Worm (Caenorhabditis elegans): ENCODE measurements around the gene clec-261.

The clec-261 gene

DNA sequence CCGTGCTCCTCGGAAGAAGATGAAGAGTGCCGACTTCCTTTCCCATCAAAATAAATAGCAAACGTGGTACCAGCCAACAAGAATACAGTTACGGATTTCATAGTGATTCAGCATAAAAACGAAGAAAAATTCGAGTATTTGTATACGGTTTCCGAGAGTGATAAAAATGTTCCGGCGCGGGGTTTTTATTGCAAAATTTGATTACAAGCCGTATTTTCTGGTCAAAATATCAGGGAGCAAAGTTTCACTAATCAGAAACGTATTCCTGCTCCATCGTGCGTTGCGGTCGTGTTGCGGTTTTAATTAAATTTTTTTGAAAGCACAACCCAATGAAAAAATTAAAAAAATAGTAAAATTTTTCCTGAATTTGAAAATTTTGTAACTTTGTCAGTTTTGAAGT, at the start of gene clec-261:
clec-261 (minus strand) TSS at position 101 of the 400 bp plus-strand sequence.
- no peak for TF ChIP-seq hlh-6 (tag; optimal IDR thresholded peaks at IDR 0.05)
- TF ChIP-seq ahr-1 (tag; optimal IDR thresholded peaks at IDR 0.05): no peak
- no peak for TF ChIP-seq unc-42 (tag; optimal IDR thresholded peaks at IDR 0.05)
- no peak for TF ChIP-seq ceh-18 (tag; optimal IDR thresholded peaks at IDR 0.05)
- no peak for TF ChIP-seq K09A11.1 (tag; optimal IDR thresholded peaks at IDR 0.05; ENCODE audit: insufficient read depth)
- no peak for TF ChIP-seq unc-3 (GFP tag; conservative IDR thresholded peaks at IDR 0.05)
- TF ChIP-seq unc-3 (tag; optimal IDR thresholded peaks at IDR 0.05): no peak
- no peak for TF ChIP-seq pha-2 (tag; optimal IDR thresholded peaks at IDR 0.05)
- no peak for TF ChIP-seq fkh-10 (GFP tag; optimal IDR thresholded peaks at IDR 0.05)

DNA sequence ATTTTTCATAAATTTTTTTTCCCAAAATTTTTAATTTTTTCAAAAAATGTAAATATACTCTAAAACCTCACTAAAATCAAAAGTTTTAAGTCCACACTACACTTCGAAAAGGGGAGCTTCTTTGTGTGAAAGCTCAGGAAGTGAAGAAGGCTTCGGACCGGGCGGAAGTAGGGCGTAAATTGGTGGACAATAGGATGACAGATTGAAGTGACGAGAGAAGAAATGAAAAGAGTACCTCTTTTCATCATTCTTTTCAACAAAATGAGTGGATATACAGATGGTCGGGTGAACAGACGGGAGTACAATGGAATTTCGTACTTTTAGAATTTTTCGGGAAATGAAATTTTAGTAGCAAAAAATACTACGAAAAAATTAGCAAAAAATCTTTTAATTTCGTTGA, 44.6 kb upstream of the clec-261 start:
- TF ChIP-seq nhr-232 (tag; optimal IDR thresholded peaks at IDR 0.05) (no peak), unc-42 (tag; optimal IDR thresholded peaks at IDR 0.05) (peak; percentile 45)

DNA sequence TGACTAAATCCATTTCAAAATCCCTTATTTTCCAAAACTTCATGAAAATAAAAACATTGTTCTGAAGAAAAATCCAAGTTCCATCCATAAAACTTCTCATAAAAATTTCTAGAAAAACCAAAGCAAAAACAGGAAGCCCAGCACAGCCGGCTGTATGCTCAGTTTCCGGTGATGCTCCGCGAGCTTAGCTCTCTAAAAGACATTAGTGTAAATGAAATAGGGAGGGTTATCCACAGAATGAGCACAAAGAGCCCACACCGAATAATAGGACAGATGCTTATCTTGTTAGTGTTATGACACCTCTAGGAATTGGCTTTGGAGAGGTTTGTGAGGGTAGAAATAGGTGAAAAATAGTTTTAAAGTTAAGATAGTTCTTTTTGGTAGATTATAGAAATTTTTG, 43.7 kb upstream of the clec-261 start:
- no peak for TF ChIP-seq fkh-10 (GFP tag; optimal IDR thresholded peaks at IDR 0.05)
- no peak for TF ChIP-seq sdc-2 (tag; optimal IDR thresholded peaks at IDR 0.05)
- peak; percentile 38 for TF ChIP-seq unc-42 (tag; optimal IDR thresholded peaks at IDR 0.05)
- no peak for TF ChIP-seq odd-2 (tag; optimal IDR thresholded peaks at IDR 0.05)

DNA sequence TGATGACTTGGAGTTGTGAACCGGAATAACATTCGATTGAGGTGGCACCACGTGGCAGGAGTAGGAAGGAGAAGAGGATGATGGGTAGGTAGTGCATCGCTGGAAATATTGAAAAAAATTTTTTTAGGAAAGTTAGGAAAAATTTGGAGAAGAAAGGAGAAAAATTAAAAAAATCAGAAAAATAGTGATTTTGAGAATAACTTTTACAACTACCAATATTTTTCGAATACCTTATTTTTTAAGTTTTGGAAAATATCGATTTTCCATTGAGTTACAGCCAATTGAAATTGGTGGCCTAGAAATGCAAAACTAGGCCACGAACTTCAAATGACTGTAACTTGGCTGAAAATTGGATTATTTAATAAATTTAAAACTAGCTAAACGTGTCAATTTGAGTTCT, 41.0 kb upstream of the clec-261 start, which contains the start of gene Y38H6A.5:
Y38H6A.5 (minus strand) TSS at position 101 of the 400 bp plus-strand sequence.
- TF ChIP-seq tbx-7 (tag; optimal IDR thresholded peaks at IDR 0.05): no peak
- TF ChIP-seq eyg-1 (tag; optimal IDR thresholded peaks at IDR 0.05): no peak
- TF ChIP-seq K09A11.1 (tag; optimal IDR thresholded peaks at IDR 0.05; ENCODE audit: insufficient read depth): no peak
- TF ChIP-seq sdc-2 (tag; optimal IDR thresholded peaks at IDR 0.05): no peak
- no peak for TF ChIP-seq T23F11.4 (GFP tag; optimal IDR thresholded peaks at IDR 0.05)
- TF ChIP-seq fkh-6 (tag; optimal IDR thresholded peaks at IDR 0.05): no peak
- no peak for TF ChIP-seq odd-2 (tag; optimal IDR thresholded peaks at IDR 0.05)
- no peak for TF ChIP-seq ceh-31 (tag; optimal IDR thresholded peaks at IDR 0.05)
- TF ChIP-seq rnt-1 (tag; optimal IDR thresholded peaks at IDR 0.05): no peak
- no peak for TF ChIP-seq ama-1 (optimal IDR thresholded peaks at IDR 0.05)
- TF ChIP-seq ceh-14 (tag; optimal IDR thresholded peaks at IDR 0.05): no peak
- no peak for TF ChIP-seq ceh-6 (GFP tag; optimal IDR thresholded peaks at IDR 0.05)
- no peak for TF ChIP-seq ceh-2 (tag; optimal IDR thresholded peaks at IDR 0.05)

DNA sequence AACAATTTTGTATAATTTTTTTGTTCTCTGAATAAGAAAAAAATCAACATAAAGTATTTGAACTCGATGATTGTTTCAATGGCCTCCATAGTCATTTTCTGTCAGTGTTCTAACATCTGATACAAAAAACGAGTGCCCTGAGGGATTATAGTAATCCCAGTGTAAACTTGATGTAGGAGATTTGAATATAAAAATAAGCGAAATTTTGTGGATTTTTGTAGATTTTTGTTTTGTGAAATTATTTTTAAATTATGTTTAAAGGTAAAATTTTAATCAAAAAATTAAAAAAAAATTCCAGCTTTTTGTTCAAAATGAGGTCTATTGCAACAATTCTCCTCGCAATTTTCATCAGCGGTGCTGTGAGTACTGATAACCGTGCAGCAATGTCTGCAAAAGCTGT, 31.1 kb upstream of the clec-261 start, which contains the start of gene Y38H6A.1:
Y38H6A.1 (plus strand) TSS at position 301 of the 400 bp plus-strand sequence.
- TF ChIP-seq ceh-24 (tag; optimal IDR thresholded peaks at IDR 0.05): no peak
- no peak for TF ChIP-seq ztf-16 (tag; optimal IDR thresholded peaks at IDR 0.05)
- TF ChIP-seq C38D4.7 (GFP tag; optimal IDR thresholded peaks at IDR 0.05): no peak
- TF ChIP-seq sox-4 (tag; optimal IDR thresholded peaks at IDR 0.05): no peak
- no peak for TF ChIP-seq dmd-4 (tag; optimal IDR thresholded peaks at IDR 0.05; ENCODE audit: borderline replicate concordance)
- TF ChIP-seq ttx-3 (tag; optimal IDR thresholded peaks at IDR 0.05): no peak
- no peak for TF ChIP-seq ceh-34 (tag; optimal IDR thresholded peaks at IDR 0.05)

DNA sequence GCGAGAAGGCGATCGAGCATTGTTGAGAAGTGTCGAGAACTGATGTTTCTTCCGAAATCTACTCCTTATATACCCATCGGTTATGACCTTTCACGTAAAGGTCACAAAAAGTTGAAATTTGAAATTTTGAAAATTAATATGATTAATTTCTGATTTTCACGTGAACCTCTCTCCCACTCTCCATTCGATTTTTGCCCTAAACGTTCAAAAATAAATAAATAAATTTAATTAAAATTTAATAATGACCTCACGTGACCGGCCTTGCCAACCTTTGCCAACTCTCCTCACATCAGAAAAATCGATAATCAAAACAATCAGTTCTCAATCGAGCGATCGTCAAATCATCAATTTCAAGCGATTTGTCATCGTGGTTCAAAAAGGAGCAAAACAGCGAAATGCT, 23.2 kb upstream of the clec-261 start, which contains the start of gene Y113G7C.1:
Y113G7C.1 (plus strand) TSS at position 301 of the 400 bp plus-strand sequence.
- TF ChIP-seq ahr-1 (tag; optimal IDR thresholded peaks at IDR 0.05): no peak
- TF ChIP-seq Y22D7AL.16 (tag; optimal IDR thresholded peaks at IDR 0.05): no peak
- no peak for TF ChIP-seq unc-42 (tag; optimal IDR thresholded peaks at IDR 0.05)
- no peak for TF ChIP-seq hlh-30 (tag; optimal IDR thresholded peaks at IDR 0.05; ENCODE audit: insufficient read depth)
- TF ChIP-seq ttx-3 (tag; optimal IDR thresholded peaks at IDR 0.05): no peak
- TF ChIP-seq F13H6.1 (tag; optimal IDR thresholded peaks at IDR 0.05): no peak
- no peak for TF ChIP-seq K09A11.1 (tag; optimal IDR thresholded peaks at IDR 0.05; ENCODE audit: insufficient read depth)
- no peak for TF ChIP-seq nfya-1 (tag; optimal IDR thresholded peaks at IDR 0.05)
- no peak for TF ChIP-seq sdc-2 (tag; optimal IDR thresholded peaks at IDR 0.05)
- TF ChIP-seq C08G9.2 (tag; optimal IDR thresholded peaks at IDR 0.05): no peak
- TF ChIP-seq elt-4 (tag; optimal IDR thresholded peaks at IDR 0.05): no peak
- no peak for TF ChIP-seq rnt-1 (tag; optimal IDR thresholded peaks at IDR 0.05)
- no peak for TF ChIP-seq tbx-2 (tag; optimal IDR thresholded peaks at IDR 0.05)
- no peak for TF ChIP-seq dve-1 (tag; optimal IDR thresholded peaks at IDR 0.05)
- no peak for TF ChIP-seq hlh-8 (tag; optimal IDR thresholded peaks at IDR 0.05)
- no peak for TF ChIP-seq ceh-9 (tag; optimal IDR thresholded peaks at IDR 0.05)

Data from whole organism, late embryonic.